Worm (Caenorhabditis elegans): ENCODE results near the gene cyp-31A5.
A peak's percentile ranks its signal among the peaks of the same experiment; 100 is the strongest.

The cyp-31A5 gene

DNA sequence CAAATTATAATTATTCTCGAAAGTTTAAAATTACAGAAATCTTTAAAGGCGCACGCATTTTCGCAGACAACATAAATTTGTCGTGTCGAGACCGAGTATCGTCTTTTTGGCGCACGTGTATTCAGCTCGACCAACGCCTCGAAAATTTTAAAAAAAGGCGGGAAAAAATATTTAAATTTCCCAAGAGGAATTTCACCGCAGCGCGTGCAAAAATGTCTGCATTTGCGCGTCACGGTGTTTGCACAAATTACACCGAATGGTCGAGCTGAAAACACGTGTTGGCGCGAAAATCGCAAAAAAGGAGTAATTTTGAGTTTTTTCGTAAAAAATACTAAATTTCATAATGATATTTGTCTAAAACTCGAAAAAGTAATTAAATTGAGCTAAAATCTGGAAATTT is 49.7 kb downstream of the cyp-31A5 start:
- TF ChIP-seq nhr-20 (tag; optimal IDR thresholded peaks at IDR 0.05) (no peak), unc-86 (tag; optimal IDR thresholded peaks at IDR 0.05) (no peak), efl-1 (optimal IDR thresholded peaks at IDR 0.05) (peak in 1 of 2 experiments; percentile 77), efl-1 (GFP tag; optimal IDR thresholded peaks at IDR 0.05 in 1 of 2) (peak in 1 of 2 experiments; percentile 46)
